Worm (Caenorhabditis elegans) whole organism, young adult: ENCODE measurements around the gene unc-119.

ENCODE experiments used
- nfyb-1 ChIP-seq: fragments of 200-800 bp; sonication (Bioruptor generic); IDR thresholded peaks from 2 replicates; pipeline ENCODE4 v1.3.6; 2022; ENCODE audit warnings: missing genetic modification reagents, missing genetic modification characterization, missing compliant biosample characterization
- snpc-4 ChIP-seq, 5 experiments: fragments of 150-350 bp in 1 of 5; sonication (generic microtip) in 4 of 5; optimal IDR thresholded peaks; 2 replicates each; lab custom pipeline; 2014 to 2018; ENCODE audit warnings: missing genetic modification characterization in 5 of 5, missing biosample characterization in 3 of 5, antibody characterized with exemption in 2 of 5, mild to moderate bottlenecking in 2 of 5, missing compliant biosample characterization in 2 of 5, missing genotype in 2 of 5, moderate library complexity in 2 of 5, missing genetic modification reagents in 1 of 5

ce11 chrIII:10867086-10867485, 35.4 kb upstream of the unc-119 start:
- TF ChIP-seq snpc-4 (GFP tag; optimal IDR thresholded peaks at IDR 0.05; lab: Kevin White, UChicago) (no peak), snpc-4 (tag; optimal IDR thresholded peaks at IDR 0.05; lab: Kevin White, UChicago) (no peak), nfyb-1 (no peak)
